ENCODE assay signal across 2 fruit fly cellular contexts in genomic region chrX:6624977-6625591, dm6.
A peak's percentile ranks its signal among the peaks of the same experiment; 100 is the strongest.
TF ChIP-seq lines count a peak whose summit lies in the region.

No protein-coding gene starts in this region.

TF ChIP-seq in whole organism, embryonic, 481 proteins besides CTCF, POLR2A, EP300 and RAD21 (continued from another document):
- TF ChIP-seq otp (GFP tag; IDR thresholded peaks at IDR 0.05; lab: Robert Waterston, UW) (0 out of 3 replicates have a peak, but pooled peaks have one; percentile 12), CG10274 (GFP tag; optimal IDR thresholded peaks at IDR 0.05; lab: Kevin White, UChicago) (peak; percentile 86), Asciz (GFP tag; optimal IDR thresholded peaks at IDR 0.05; lab: Kevin White, UChicago) (no peak), CG13424 (tag; optimal IDR thresholded peaks at IDR 0.05; lab: Kevin White, UChicago) (no peak), CG2120 (GFP tag; optimal IDR thresholded peaks at IDR 0.05; lab: Kevin White, UChicago) (peak; percentile 6), inv (GFP tag; IDR thresholded peaks at IDR 0.05; lab: Robert Waterston, UW; ENCODE audit: partially characterized antibody) (no peak)
TF ChIP-seq in whole organism, embryonic: peak in this region for 13.

TF ChIP-seq in whole organism, prepupa, 60 proteins besides CTCF, POLR2A, EP300 and RAD21 (continued from another document):
- TF ChIP-seq Hr4 (GFP tag; optimal IDR thresholded peaks at IDR 0.05; lab: Kevin White, UChicago) (peak; percentile 1), fd85E (GFP tag; optimal IDR thresholded peaks at IDR 0.05; lab: Kevin White, UChicago) (no peak), CG9139 (GFP tag; optimal IDR thresholded peaks at IDR 0.05; lab: Kevin White, UChicago) (no peak), CG6854 (GFP tag; optimal IDR thresholded peaks at IDR 0.05; lab: Kevin White, UChicago) (no peak), esn (GFP tag; optimal IDR thresholded peaks at IDR 0.05; lab: Kevin White, UChicago) (no peak), OdsH (GFP tag; optimal IDR thresholded peaks at IDR 0.05; lab: Kevin White, UChicago) (no peak), CG6276 (GFP tag; optimal IDR thresholded peaks at IDR 0.05; lab: Kevin White, UChicago) (no peak), Eip78C (GFP tag; lab: Kevin White, UChicago) (peak; percentile 69), Eip93F (GFP tag; optimal IDR thresholded peaks at IDR 0.05; lab: Kevin White, UChicago) (no peak), topi (GFP tag; optimal IDR thresholded peaks at IDR 0.05; lab: Kevin White, UChicago) (peak; percentile 9)
